Worm (Caenorhabditis elegans) whole organism, mixed stage, embryonic: ENCODE data around the gene C25E10.16.

ENCODE experiments used
- M03D4.4 ChIP-seq: sonication (generic microtip); optimal IDR thresholded peaks from 2 replicates; lab custom pipeline; 2017; ENCODE audit warnings: mild to moderate bottlenecking, missing genetic modification characterization, missing compliant biosample characterization
- bed-3 ChIP-seq: fragments of 200-800 bp; sonication (Bioruptor generic); optimal IDR thresholded peaks from 3 replicates; lab custom pipeline; 2018; ENCODE audit warnings: mild to moderate bottlenecking, missing genetic modification characterization, moderate library complexity, missing compliant biosample characterization
- blmp-1 ChIP-seq: fragments of 150-350 bp; optimal IDR thresholded peaks from 2 replicates; lab custom pipeline; 2014; ENCODE audit warnings: missing biosample characterization, missing genetic modification characterization
- ceh-39 ChIP-seq: fragments of 150-350 bp; optimal IDR thresholded peaks from 2 replicates; lab custom pipeline; 2014; ENCODE audit warnings: missing biosample characterization, missing genetic modification characterization
- ceh-43 ChIP-seq: fragments of 200-800 bp; sonication (Bioruptor generic); optimal IDR thresholded peaks from 2 replicates; lab custom pipeline; 2018; ENCODE audit warnings: mild to moderate bottlenecking, missing genetic modification characterization, moderate library complexity, missing compliant biosample characterization
- ceh-83 ChIP-seq: fragments of 200-800 bp; sonication (Bioruptor generic); optimal IDR thresholded peaks from 2 replicates; lab custom pipeline; 2018; ENCODE audit warnings: mild to moderate bottlenecking, missing genetic modification characterization, missing compliant biosample characterization
- ces-1 ChIP-seq: fragments of 150-350 bp; optimal IDR thresholded peaks from 2 replicates; lab custom pipeline; 2014; ENCODE audit warnings: missing biosample characterization, missing genetic modification reagents, missing genetic modification characterization
- cnd-1 ChIP-seq: fragments of 200-800 bp; sonication (Bioruptor generic); optimal IDR thresholded peaks from 2 replicates; lab custom pipeline; 2018; ENCODE audit warnings: mild to moderate bottlenecking, missing genetic modification characterization, missing compliant biosample characterization
- drap-1 ChIP-seq: fragments of 200-800 bp; sonication (Bioruptor generic); optimal IDR thresholded peaks from 3 replicates; lab custom pipeline; 2018; ENCODE audit warnings: mild to moderate bottlenecking, missing genetic modification characterization, missing compliant biosample characterization
- elt-1 ChIP-seq: sonication (generic microtip); optimal IDR thresholded peaks from 2 replicates; lab custom pipeline; 2017; ENCODE audit warnings: missing genetic modification characterization, mild to moderate bottlenecking, missing compliant biosample characterization, antibody characterized with exemption, moderate library complexity, borderline replicate concordance; ENCODE audit not compliant: insufficient read depth
- elt-3 ChIP-seq: fragments of 150-350 bp; optimal IDR thresholded peaks from 2 replicates; lab custom pipeline; 2014; ENCODE audit warnings: missing biosample characterization, missing genetic modification characterization
- flh-1 ChIP-seq: fragments of 200-800 bp; sonication (Bioruptor generic); optimal IDR thresholded peaks from 2 replicates; lab custom pipeline; 2018; ENCODE audit warnings: mild to moderate bottlenecking, missing genetic modification characterization, moderate library complexity, missing compliant biosample characterization
- ham-2 ChIP-seq: fragments of 200-800 bp; sonication (Bioruptor generic); optimal IDR thresholded peaks from 2 replicates; lab custom pipeline; 2018; ENCODE audit warnings: mild to moderate bottlenecking, missing genetic modification characterization, missing compliant biosample characterization
- hlh-1 ChIP-seq: fragments of 150-350 bp; optimal IDR thresholded peaks from 2 replicates; lab custom pipeline; 2014; ENCODE audit warnings: missing biosample characterization, missing genetic modification reagents, missing genetic modification characterization
- lin-13 ChIP-seq: fragments of 150-350 bp; optimal IDR thresholded peaks from 2 replicates; lab custom pipeline; 2014; ENCODE audit warnings: missing biosample characterization, missing genetic modification characterization
- lin-32 ChIP-seq: fragments of 200-800 bp; sonication (Bioruptor generic); optimal IDR thresholded peaks from 2 replicates; lab custom pipeline; 2018; ENCODE audit warnings: mild to moderate bottlenecking, missing genetic modification characterization, missing compliant biosample characterization
- lsy-2 ChIP-seq: fragments of 150-350 bp; optimal IDR thresholded peaks from 2 replicates; lab custom pipeline; 2014; ENCODE audit warnings: missing biosample characterization, missing genetic modification characterization
- mab-5 ChIP-seq: fragments of 150-350 bp; optimal IDR thresholded peaks from 2 replicates; lab custom pipeline; 2014; ENCODE audit warnings: missing biosample characterization, missing genetic modification characterization
- mep-1 ChIP-seq: fragments of 150-350 bp; optimal IDR thresholded peaks from 2 replicates; lab custom pipeline; 2017; ENCODE audit warnings: missing biosample characterization, missing genetic modification reagents, missing genetic modification characterization, inconsistent platforms
- mls-2 ChIP-seq: sonication (generic microtip); optimal IDR thresholded peaks from 2 replicates; lab custom pipeline; 2016; ENCODE audit warnings: mild to moderate bottlenecking, missing genetic modification characterization, moderate library complexity, missing compliant biosample characterization
- nhr-12 ChIP-seq: fragments of 150-350 bp; optimal IDR thresholded peaks from 2 replicates; lab custom pipeline; 2014; ENCODE audit warnings: missing biosample characterization, missing genetic modification characterization
- nhr-2 ChIP-seq: fragments of 150-350 bp; optimal IDR thresholded peaks from 2 replicates; lab custom pipeline; 2014; ENCODE audit warnings: missing biosample characterization, missing genetic modification characterization
- nhr-237 ChIP-seq: fragments of 150-350 bp; optimal IDR thresholded peaks from 2 replicates; lab custom pipeline; 2014; ENCODE audit warnings: missing biosample characterization, missing genetic modification characterization
- nhr-28 ChIP-seq: fragments of 150-350 bp; optimal IDR thresholded peaks from 2 replicates; lab custom pipeline; 2014; ENCODE audit warnings: missing biosample characterization, missing genetic modification characterization
- nhr-76 ChIP-seq: sonication (generic microtip); optimal IDR thresholded peaks from 2 replicates; lab custom pipeline; 2017; ENCODE audit warnings: missing biosample characterization, missing genetic modification characterization
- pha-4 ChIP-seq: fragments of 150-350 bp; optimal IDR thresholded peaks from 2 replicates; lab custom pipeline; 2018; ENCODE audit warnings: missing biosample characterization, missing genetic modification reagents, missing genetic modification characterization
- sem-2 ChIP-seq: fragments of 200-800 bp; sonication (Bioruptor generic); optimal IDR thresholded peaks from 2 replicates; lab custom pipeline; 2018; ENCODE audit warnings: mild to moderate bottlenecking, missing genetic modification characterization, missing compliant biosample characterization
- snpc-4 ChIP-seq: fragments of 150-350 bp; optimal IDR thresholded peaks from 2 replicates; lab custom pipeline; 2014; ENCODE audit warnings: missing biosample characterization, missing genetic modification characterization
- sptf-1 ChIP-seq: sonication (generic microtip); optimal IDR thresholded peaks from 2 replicates; lab custom pipeline; 2017; ENCODE audit warnings: mild to moderate bottlenecking, missing genetic modification characterization, moderate library complexity, missing compliant biosample characterization
- tbx-8 ChIP-seq: fragments of 200-800 bp; sonication (Bioruptor generic); optimal IDR thresholded peaks from 2 replicates; lab custom pipeline; 2018; ENCODE audit warnings: mild to moderate bottlenecking, missing genetic modification characterization, moderate library complexity, missing compliant biosample characterization
- unc-120 ChIP-seq: sonication (generic microtip); optimal IDR thresholded peaks from 2 replicates; lab custom pipeline; 2017; ENCODE audit warnings: missing genetic modification characterization, missing compliant biosample characterization; ENCODE audit not compliant: poor library complexity, severe bottlenecking
- unc-39 ChIP-seq: fragments of 150-350 bp; optimal IDR thresholded peaks from 2 replicates; lab custom pipeline; 2014; ENCODE audit warnings: missing biosample characterization, missing genetic modification characterization
- unc-62 ChIP-seq: fragments of 150-350 bp; optimal IDR thresholded peaks from 2 replicates; lab custom pipeline; 2014; ENCODE audit warnings: missing biosample characterization, missing genetic modification reagents, missing genetic modification characterization
- zip-8 ChIP-seq: fragments of 150-350 bp; optimal IDR thresholded peaks from 2 replicates; lab custom pipeline; 2014; ENCODE audit warnings: missing biosample characterization, missing genetic modification characterization
- ztf-11 ChIP-seq: fragments of 150-350 bp; optimal IDR thresholded peaks from 2 replicates; lab custom pipeline; 2014; ENCODE audit warnings: missing biosample characterization, missing genetic modification characterization

The C25E10.16 gene

DNA sequence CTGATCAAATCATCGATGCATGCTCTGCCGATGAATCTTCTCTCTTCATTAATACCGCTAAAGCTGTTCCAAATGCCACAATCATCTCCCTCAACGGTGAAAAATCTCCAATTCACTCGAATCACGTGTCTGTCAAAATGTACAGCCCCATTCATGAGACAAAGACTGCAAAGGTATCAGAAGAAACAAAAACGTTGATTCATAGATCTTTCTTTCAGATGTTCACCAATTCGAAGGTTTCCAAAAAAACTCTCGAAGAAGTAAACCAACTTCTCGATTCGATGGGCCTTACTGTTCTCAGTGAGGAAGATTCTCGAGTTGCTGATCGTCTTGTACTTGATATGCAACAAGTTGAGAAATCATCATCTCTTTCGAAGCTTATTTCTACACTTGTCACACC lies 37.3 kb upstream of the C25E10.16 start:
- TF ChIP-seq unc-120 (no peak), ces-1 (GFP tag; lab: Kevin White, UChicago) (no peak), snpc-4 (no peak), lin-32 (no peak), ztf-11 (no peak), ceh-83 (GFP tag; lab: Kevin White, UChicago) (no peak), mep-1 (no peak), sptf-1 (tag; lab: Kevin White, UChicago) (no peak), tbx-8 (no peak), nhr-28 (no peak), drap-1 (GFP tag; lab: Kevin White, UChicago) (no peak), pha-4 (tag; lab: Kevin White, UChicago) (no peak), flh-1 (no peak), mls-2 (no peak), zip-8 (tag; lab: Kevin White, UChicago) (no peak)
- TF ChIP-seq, all 35 proteins: peak for 0

DNA sequence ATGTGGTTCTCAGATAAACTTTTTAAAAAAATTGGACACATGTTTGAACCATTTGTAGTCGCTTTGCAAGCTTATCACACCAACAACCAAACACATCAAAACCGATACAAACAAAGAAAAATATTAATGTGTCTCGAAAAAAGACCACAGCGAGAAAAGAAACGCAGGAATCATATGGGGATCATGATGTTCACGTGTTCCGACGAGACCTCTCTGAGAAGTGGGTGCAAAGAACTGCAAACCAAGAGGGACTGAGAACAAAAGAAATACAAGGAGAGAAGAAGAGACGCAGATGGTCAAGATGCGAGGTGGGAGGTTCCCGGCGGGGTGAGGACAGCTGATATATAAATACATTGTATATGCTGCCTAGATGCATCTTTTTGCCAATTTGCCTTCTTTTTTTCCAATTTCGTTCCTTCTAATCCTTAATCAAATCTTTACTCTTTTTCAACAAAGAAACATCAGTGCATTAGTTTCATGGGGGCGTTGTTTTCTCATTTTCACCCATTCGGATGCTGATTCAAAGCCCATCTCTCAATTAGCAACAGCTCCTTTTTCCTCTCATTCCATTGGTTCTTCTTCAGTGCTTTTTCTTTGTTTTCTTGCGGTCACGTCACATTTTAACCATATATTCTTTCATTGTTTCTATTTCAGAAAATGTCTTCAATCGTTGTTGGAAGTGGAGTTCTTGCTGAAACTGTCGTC lies 36.4 kb upstream of the C25E10.16 start, which contains the start of gene F21C10.10:
F21C10.10 (plus strand) TSS at position 655 of the 705 bp plus-strand sequence.
- TF ChIP-seq lin-13 (tag; lab: Kevin White, UChicago) = no peak
- peak; percentile 74 for TF ChIP-seq unc-120
- no peak for TF ChIP-seq mab-5 (tag; lab: Kevin White, UChicago)
- TF ChIP-seq cnd-1 (tag; lab: Kevin White, UChicago) = peak; percentile 6
- TF ChIP-seq lin-32 = no peak
- peak; percentile 59 for TF ChIP-seq ceh-39
- TF ChIP-seq nhr-2 (tag; lab: Kevin White, UChicago) = peak; percentile 72
- no peak for TF ChIP-seq ceh-43 (GFP tag; lab: Kevin White, UChicago)
- peak; percentile 28 for TF ChIP-seq lsy-2 (tag; lab: Kevin White, UChicago)
- TF ChIP-seq elt-1 (tag; lab: Kevin White, UChicago) = peak; percentile 49
- TF ChIP-seq nhr-76 (tag; lab: Kevin White, UChicago) = no peak
- TF ChIP-seq elt-3 (tag; lab: Kevin White, UChicago) = no peak
- TF ChIP-seq sptf-1 (tag; lab: Kevin White, UChicago) = no peak
- TF ChIP-seq M03D4.4 = no peak
- TF ChIP-seq bed-3 (GFP tag; lab: Kevin White, UChicago) = no peak
- TF ChIP-seq pha-4 (tag; lab: Kevin White, UChicago) = peak; percentile 61
- TF ChIP-seq hlh-1 (tag; lab: Kevin White, UChicago) = peak; percentile 88
- TF ChIP-seq unc-62 = peak; percentile 87
- TF ChIP-seq blmp-1 = no peak
- no peak for TF ChIP-seq unc-39
- TF ChIP-seq ham-2 (GFP tag; lab: Kevin White, UChicago) = no peak
- no peak for TF ChIP-seq flh-1
- TF ChIP-seq snpc-4 = no peak
- no peak for TF ChIP-seq mls-2
- peak; percentile 6 for TF ChIP-seq nhr-237 (tag; lab: Kevin White, UChicago)
- peak; percentile 64 for TF ChIP-seq ces-1 (GFP tag; lab: Kevin White, UChicago)
- TF ChIP-seq drap-1 (GFP tag; lab: Kevin White, UChicago) = peak; percentile 29
- no peak for TF ChIP-seq nhr-28
- no peak for TF ChIP-seq ceh-83 (GFP tag; lab: Kevin White, UChicago)
- TF ChIP-seq tbx-8 = no peak
- TF ChIP-seq mep-1 = peak; percentile 62
- no peak for TF ChIP-seq ztf-11
- TF ChIP-seq nhr-12 (tag; lab: Kevin White, UChicago) = no peak
- TF ChIP-seq zip-8 (tag; lab: Kevin White, UChicago) = no peak
- no peak for TF ChIP-seq sem-2 (GFP tag; lab: Kevin White, UChicago)
- TF ChIP-seq, all 35 proteins: peak for 13

DNA sequence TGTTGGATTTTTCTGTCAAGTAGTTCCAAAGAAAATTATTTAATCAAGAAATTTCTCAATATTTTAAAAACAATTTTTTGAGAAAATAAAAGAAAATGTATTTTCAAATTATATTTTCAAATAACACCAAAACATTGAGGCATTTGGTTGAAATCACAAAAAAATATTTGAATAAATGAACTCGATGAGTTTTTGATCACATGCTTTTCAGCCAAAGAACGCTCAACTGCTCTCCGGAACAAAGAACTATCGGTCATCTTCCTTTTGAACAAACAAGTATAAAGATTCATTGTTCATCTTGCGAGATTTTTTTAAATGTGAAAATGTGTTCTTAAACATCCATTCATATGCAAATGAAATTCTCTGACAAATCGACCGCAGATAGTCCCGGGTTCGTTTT lies 35.6 kb upstream of the C25E10.16 start:
- TF ChIP-seq blmp-1 = no peak
- no peak for TF ChIP-seq mab-5 (tag; lab: Kevin White, UChicago)
- TF ChIP-seq snpc-4 = no peak
- no peak for TF ChIP-seq M03D4.4
- TF ChIP-seq lsy-2 (tag; lab: Kevin White, UChicago) = no peak
- no peak for TF ChIP-seq flh-1
- TF ChIP-seq nhr-237 (tag; lab: Kevin White, UChicago) = no peak
- TF ChIP-seq bed-3 (GFP tag; lab: Kevin White, UChicago) = no peak
- no peak for TF ChIP-seq ces-1 (GFP tag; lab: Kevin White, UChicago)
- no peak for TF ChIP-seq nhr-12 (tag; lab: Kevin White, UChicago)
- no peak for TF ChIP-seq drap-1 (GFP tag; lab: Kevin White, UChicago)
- no peak for TF ChIP-seq nhr-2 (tag; lab: Kevin White, UChicago)
- TF ChIP-seq unc-39 = no peak
- no peak for TF ChIP-seq elt-3 (tag; lab: Kevin White, UChicago)
